Worm (Caenorhabditis elegans) whole organism, young adult: ENCODE data around the gene srg-69.

Source experiments
- B0019.2 ChIP-seq: fragments of 200-800 bp; sonication (Bioruptor generic); conservative IDR thresholded peaks from 2 replicates; pipeline ENCODE4 v1.3.6; 2022; ENCODE audit warnings: missing genetic modification reagents, missing genetic modification characterization, missing compliant biosample characterization
- C06A6.2 ChIP-seq: fragments of 200-800 bp; sonication (Bioruptor generic); conservative IDR thresholded peaks from 2 replicates; pipeline ENCODE4 v1.3.6; 2022; ENCODE audit warnings: missing genetic modification characterization, missing compliant biosample characterization
- F57A8.1 ChIP-seq: fragments of 200-800 bp; sonication (Bioruptor generic); optimal IDR thresholded peaks from 2 replicates; lab custom pipeline; 2018; ENCODE audit warnings: mild to moderate bottlenecking, missing genetic modification characterization, moderate library complexity, missing compliant biosample characterization
- T26A5.8 ChIP-seq: sonication (generic microtip); optimal IDR thresholded peaks from 2 replicates; lab custom pipeline; 2016; ENCODE audit warnings: missing genetic modification characterization, missing compliant biosample characterization
- ZK185.1 ChIP-seq: sonication (generic microtip); optimal IDR thresholded peaks from 2 replicates; lab custom pipeline; 2016; ENCODE audit warnings: mild to moderate bottlenecking, missing genetic modification characterization, missing compliant biosample characterization; ENCODE audit not compliant: poor library complexity, severe bottlenecking
- ama-1 ChIP-seq, 3 experiments: fragments of 150-350 bp in 1 of 3; sonication (generic microtip) in 2 of 3; optimal IDR thresholded peaks; 2 replicates each; lab custom pipeline; 2014 to 2018; ENCODE audit warnings: missing biosample characterization in 2 of 3, missing genetic modification characterization in 2 of 3, missing genetic modification reagents in 2 of 3
- attf-3 ChIP-seq: fragments of 200-800 bp; sonication (Bioruptor generic); conservative IDR thresholded peaks from 2 replicates; pipeline ENCODE4 v1.3.6; 2022; ENCODE audit warnings: missing genetic modification reagents, missing genetic modification characterization, missing compliant biosample characterization
- attf-5 ChIP-seq: fragments of 200-800 bp; sonication (Bioruptor generic); optimal IDR thresholded peaks from 2 replicates; lab custom pipeline; 2018; ENCODE audit warnings: mild to moderate bottlenecking, missing genetic modification characterization, missing compliant biosample characterization
- attf-6 ChIP-seq: fragments of 200-800 bp; sonication (Bioruptor generic); IDR thresholded peaks from 2 replicates; pipeline ENCODE4 v1.3.6; 2022; ENCODE audit warnings: missing genetic modification reagents, missing genetic modification characterization, missing compliant biosample characterization
- bed-1 ChIP-seq: fragments of 200-800 bp; sonication (Bioruptor generic); IDR thresholded peaks from 2 replicates; pipeline ENCODE4 v1.3.6; 2022; ENCODE audit warnings: missing genetic modification reagents, missing genetic modification characterization, missing compliant biosample characterization
- ceh-100 ChIP-seq: fragments of 200-800 bp; sonication (Bioruptor generic); IDR thresholded peaks from 2 replicates; pipeline ENCODE4 v1.3.6; 2022; ENCODE audit warnings: missing genetic modification reagents, missing genetic modification characterization, missing compliant biosample characterization
- ceh-27 ChIP-seq: fragments of 200-800 bp; sonication (Bioruptor generic); optimal IDR thresholded peaks from 2 replicates; lab custom pipeline; 2018; ENCODE audit warnings: mild to moderate bottlenecking, missing genetic modification characterization, moderate library complexity, missing compliant biosample characterization
- ceh-79 ChIP-seq: sonication (generic microtip); optimal IDR thresholded peaks from 2 replicates; lab custom pipeline; 2017; ENCODE audit warnings: mild to moderate bottlenecking, missing genetic modification characterization, missing compliant biosample characterization
- ceh-91 ChIP-seq: fragments of 200-800 bp; sonication (Bioruptor generic); IDR thresholded peaks from 2 replicates; pipeline ENCODE4 v1.3.6; 2022; ENCODE audit warnings: missing genetic modification reagents, missing genetic modification characterization, missing compliant biosample characterization
- die-1 ChIP-seq: sonication (generic microtip); optimal IDR thresholded peaks from 2 replicates; lab custom pipeline; 2016; ENCODE audit warnings: missing genotype, mild to moderate bottlenecking, missing genetic modification characterization, missing compliant biosample characterization
- dpl-1 ChIP-seq: fragments of 150-350 bp; optimal IDR thresholded peaks from 2 replicates; lab custom pipeline; 2014; ENCODE audit warnings: missing biosample characterization, missing genetic modification reagents, missing genetic modification characterization
- efl-1 ChIP-seq: fragments of 150-350 bp; optimal IDR thresholded peaks from 2 replicates; lab custom pipeline; 2014; ENCODE audit warnings: missing biosample characterization, missing genetic modification reagents, missing genetic modification characterization
- ekl-4 ChIP-seq: fragments of 200-800 bp; sonication (Bioruptor generic); IDR thresholded peaks from 2 replicates; pipeline ENCODE4 v1.3.6; 2022; ENCODE audit warnings: missing genetic modification reagents, missing genetic modification characterization, missing compliant biosample characterization
- hmg-1.2 ChIP-seq: fragments of 200-800 bp; sonication (Bioruptor generic); IDR thresholded peaks from 2 replicates; pipeline ENCODE4 v1.3.6; 2022; ENCODE audit warnings: missing genetic modification reagents, missing genetic modification characterization, missing compliant biosample characterization
- hmg-20 ChIP-seq: fragments of 200-800 bp; sonication (Bioruptor generic); IDR thresholded peaks from 2 replicates; pipeline ENCODE4 v1.3.6; 2022; ENCODE audit warnings: missing genetic modification reagents, missing genetic modification characterization, missing compliant biosample characterization
- let-526 ChIP-seq: fragments of 200-800 bp; sonication (Bioruptor generic); IDR thresholded peaks from 2 replicates; pipeline ENCODE4 v1.3.6; 2022; ENCODE audit warnings: missing genetic modification reagents, missing genetic modification characterization, missing compliant biosample characterization
- let-607 ChIP-seq, 2 experiments: fragments of 200-800 bp in 1 of 2; sonication (Bioruptor generic) in 1 of 2; sonication (generic microtip) in 1 of 2; optimal IDR thresholded peaks; 2 replicates each; lab custom pipeline; 2016 to 2018; ENCODE audit warnings: mild to moderate bottlenecking in 2 of 2, missing compliant biosample characterization in 2 of 2, missing genetic modification characterization in 2 of 2, moderate library complexity in 2 of 2, missing genotype in 1 of 2
- lin-35 ChIP-seq, 3 experiments: fragments of 150-350 bp in 2 of 3; sonication (generic microtip) in 1 of 3; optimal IDR thresholded peaks; 2 replicates each; lab custom pipeline; 2014 to 2018; ENCODE audit warnings: missing biosample characterization in 3 of 3, missing genetic modification characterization in 3 of 3, missing genetic modification reagents in 3 of 3
- lin-54 ChIP-seq: fragments of 200-800 bp; sonication (Bioruptor generic); optimal IDR thresholded peaks from 2 replicates; lab custom pipeline; 2018; ENCODE audit warnings: mild to moderate bottlenecking, missing genetic modification characterization, missing compliant biosample characterization
- lsl-1 ChIP-seq: fragments of 200-800 bp; sonication (Bioruptor generic); optimal IDR thresholded peaks from 2 replicates; lab custom pipeline; 2018; ENCODE audit warnings: mild to moderate bottlenecking, missing genetic modification characterization, moderate library complexity, missing compliant biosample characterization
- madf-3 ChIP-seq: fragments of 200-800 bp; sonication (Bioruptor generic); IDR thresholded peaks from 2 replicates; pipeline ENCODE4 v1.3.6; 2022; ENCODE audit warnings: missing genetic modification reagents, missing genetic modification characterization, missing compliant biosample characterization
- madf-6 ChIP-seq: fragments of 200-800 bp; sonication (Bioruptor generic); IDR thresholded peaks from 2 replicates; pipeline ENCODE4 v1.3.6; 2022; ENCODE audit warnings: missing genetic modification reagents, missing genetic modification characterization, missing compliant biosample characterization
- madf-8 ChIP-seq: fragments of 200-800 bp; sonication (Bioruptor generic); conservative IDR thresholded peaks from 2 replicates; pipeline ENCODE4 v1.3.6; 2022; ENCODE audit warnings: missing genetic modification reagents, missing genetic modification characterization, missing compliant biosample characterization
- mcd-1 ChIP-seq: fragments of 200-800 bp; sonication (Bioruptor generic); IDR thresholded peaks from 2 replicates; pipeline ENCODE4 v1.3.6; 2022; ENCODE audit warnings: missing genetic modification reagents, missing genetic modification characterization, missing compliant biosample characterization
- mel-28 ChIP-seq: sonication (generic microtip); optimal IDR thresholded peaks from 2 replicates; lab custom pipeline; 2016; ENCODE audit warnings: borderline replicate concordance, mild to moderate bottlenecking, missing genetic modification characterization, missing compliant biosample characterization
- nfya-2 ChIP-seq: fragments of 200-800 bp; sonication (Bioruptor generic); IDR thresholded peaks from 2 replicates; pipeline ENCODE4 v1.3.6; 2022; ENCODE audit warnings: missing genetic modification reagents, missing genetic modification characterization, missing compliant biosample characterization
- nfyb-1 ChIP-seq: fragments of 200-800 bp; sonication (Bioruptor generic); IDR thresholded peaks from 2 replicates; pipeline ENCODE4 v1.3.6; 2022; ENCODE audit warnings: missing genetic modification reagents, missing genetic modification characterization, missing compliant biosample characterization
- nhr-27 ChIP-seq: fragments of 200-800 bp; sonication (Bioruptor generic); optimal IDR thresholded peaks from 2 replicates; lab custom pipeline; 2018; ENCODE audit warnings: mild to moderate bottlenecking, missing genetic modification characterization, moderate library complexity, missing compliant biosample characterization
- nhr-80 ChIP-seq: sonication (generic microtip); optimal IDR thresholded peaks from 2 replicates; lab custom pipeline; 2016; ENCODE audit warnings: missing genetic modification characterization, missing compliant biosample characterization
- pha-4 ChIP-seq: fragments of 150-350 bp; sonication (generic microtip); optimal IDR thresholded peaks from 2 replicates; lab custom pipeline; 2014; ENCODE audit warnings: missing biosample characterization, missing genetic modification reagents, missing genetic modification characterization
- rcor-1 ChIP-seq: fragments of 200-800 bp; sonication (Bioruptor generic); IDR thresholded peaks from 2 replicates; pipeline ENCODE4 v1.3.6; 2022; ENCODE audit warnings: missing genetic modification reagents, missing genetic modification characterization, missing compliant biosample characterization
- repo-1 ChIP-seq: sonication (generic microtip); optimal IDR thresholded peaks from 2 replicates; lab custom pipeline; 2017; ENCODE audit warnings: mild to moderate bottlenecking, missing genetic modification characterization, missing compliant biosample characterization
- sdz-38 ChIP-seq: sonication (generic microtip); optimal IDR thresholded peaks from 2 replicates; lab custom pipeline; 2016; ENCODE audit warnings: missing genotype, missing genetic modification characterization, missing compliant biosample characterization
- snpc-1.3 ChIP-seq: sonication (generic microtip); optimal IDR thresholded peaks from 2 replicates; lab custom pipeline; 2017; ENCODE audit warnings: missing genetic modification characterization, mild to moderate bottlenecking, missing compliant biosample characterization, antibody characterized with exemption, moderate library complexity, missing genotype, missing genetic modification reagents; ENCODE audit not compliant: insufficient read depth
- snpc-3.4 ChIP-seq: sonication (generic microtip); optimal IDR thresholded peaks from 2 replicates; lab custom pipeline; 2017; ENCODE audit warnings: missing genetic modification characterization, mild to moderate bottlenecking, missing compliant biosample characterization, antibody characterized with exemption, moderate library complexity, missing genotype, missing genetic modification reagents
- snpc-4 ChIP-seq, 5 experiments: fragments of 150-350 bp in 1 of 5; sonication (generic microtip) in 4 of 5; optimal IDR thresholded peaks; 2 replicates each; lab custom pipeline; 2014 to 2018; ENCODE audit warnings: missing genetic modification characterization in 5 of 5, missing biosample characterization in 3 of 5, antibody characterized with exemption in 2 of 5, mild to moderate bottlenecking in 2 of 5, missing compliant biosample characterization in 2 of 5, missing genotype in 2 of 5, moderate library complexity in 2 of 5, missing genetic modification reagents in 1 of 5
- tbp1 ChIP-seq: fragments of 200-800 bp; sonication (Bioruptor generic); optimal IDR thresholded peaks from 2 replicates; lab custom pipeline; 2018; ENCODE audit warnings: mild to moderate bottlenecking, missing genetic modification characterization, missing compliant biosample characterization
- xnd-1 ChIP-seq: sonication (generic microtip); optimal IDR thresholded peaks from 2 replicates; lab custom pipeline; 2016; ENCODE audit warnings: missing genotype, missing genetic modification reagents, missing genetic modification characterization, missing compliant biosample characterization
- ztf-18 ChIP-seq: sonication (generic microtip); optimal IDR thresholded peaks from 2 replicates; lab custom pipeline; 2016; ENCODE audit warnings: missing genotype, mild to moderate bottlenecking, missing genetic modification characterization, missing compliant biosample characterization
- ztf-22 ChIP-seq: fragments of 200-800 bp; sonication (Bioruptor generic); optimal IDR thresholded peaks from 2 replicates; lab custom pipeline; 2018; ENCODE audit warnings: mild to moderate bottlenecking, missing genetic modification characterization, moderate library complexity, missing compliant biosample characterization
- ztf-26 ChIP-seq: sonication (generic microtip); optimal IDR thresholded peaks from 2 replicates; lab custom pipeline; 2017; ENCODE audit warnings: missing genetic modification characterization, missing compliant biosample characterization

The srg-69 gene

DNA sequence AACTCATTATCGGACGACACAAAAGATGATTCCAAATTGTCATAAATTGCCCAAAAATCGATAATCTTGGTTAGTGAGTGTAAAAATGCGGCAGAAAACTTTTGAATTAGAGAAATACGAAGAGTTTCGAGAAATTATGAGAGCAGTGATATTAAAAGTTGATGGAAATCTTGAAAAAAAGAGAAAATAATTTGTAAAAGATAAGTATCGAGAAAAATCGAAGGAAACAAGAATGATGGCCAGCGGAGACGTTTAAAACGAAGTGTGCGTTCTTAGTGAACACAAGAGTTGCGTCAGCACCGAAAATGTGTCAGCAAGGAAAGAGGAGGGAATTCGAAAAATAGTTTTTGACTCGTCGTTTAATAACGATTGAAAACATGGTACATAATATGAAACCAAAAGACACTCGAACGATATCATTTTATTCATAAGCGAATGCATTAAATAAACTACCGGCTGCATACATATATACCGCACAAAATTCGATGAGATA, 34.4 kb downstream of the srg-69 start, which contains the start of gene ndx-6 (continued):
- TF ChIP-seq F57A8.1 (GFP tag; lab: Kevin White, UChicago) (peak; percentile 14), snpc-4 (GFP tag; optimal IDR thresholded peaks at IDR 0.05; lab: Kevin White, UChicago) (no peak), snpc-4 (tag; optimal IDR thresholded peaks at IDR 0.05; lab: Kevin White, UChicago) (peak in 3 of 4 experiments; percentile 49 to 64 (median 54)), C06A6.2 (GFP tag; lab: Robert Waterston, UW) (0 out of 2 replicates have a peak, but pooled peaks have one; percentile 54), pha-4 (peak; percentile 50), ceh-91 (GFP tag; lab: Robert Waterston, UW) (0 out of 2 replicates have a peak, but pooled peaks have one; percentile 33), ztf-26 (tag; lab: Kevin White, UChicago) (peak; percentile 9), nfyb-1 (peak; percentile 77; the same call in 1 of the 2 replicates), lin-35 (GFP tag; optimal IDR thresholded peaks at IDR 0.05; lab: Kevin White, UChicago) (peak; percentile 63 to 96 (median 83)), lin-54 (GFP tag; lab: Kevin White, UChicago) (peak; percentile 98), ceh-100 (GFP tag; lab: Robert Waterston, UW) (peak; percentile 60; the same call in 1 of the 2 replicates), efl-1 (peak; percentile 85), hmg-20 (GFP tag; lab: Robert Waterston, UW) (0 out of 2 replicates have a peak, but pooled peaks have one; percentile 13), let-607 (tag; optimal IDR thresholded peaks at IDR 0.05; lab: Kevin White, UChicago) (peak in 1 of 2 experiments; percentile 52), B0019.2 (no peak), ztf-18 (tag; lab: Kevin White, UChicago) (peak; percentile 95), dpl-1 (GFP tag; lab: Kevin White, UChicago) (peak; percentile 92), snpc-1.3 (tag; lab: Kevin White, UChicago) (peak; percentile 5), die-1 (tag; lab: Kevin White, UChicago) (no peak), snpc-3.4 (tag; lab: Kevin White, UChicago) (peak; percentile 40), lsl-1 (GFP tag; lab: Kevin White, UChicago) (peak; percentile 46), attf-5 (GFP tag; lab: Kevin White, UChicago) (peak; percentile 77), madf-6 (GFP tag; lab: Robert Waterston, UW) (peak; percentile 73), tbp1 (GFP tag; lab: Kevin White, UChicago) (peak; percentile 56), sdz-38 (no peak), ceh-79 (no peak), bed-1 (GFP tag; lab: Robert Waterston, UW) (no peak), xnd-1 (tag; lab: Kevin White, UChicago) (peak; percentile 26), madf-3 (GFP tag; lab: Robert Waterston, UW) (peak; percentile 75; the same call in 1 of the 2 replicates), nhr-27 (tag; lab: Kevin White, UChicago) (no peak), repo-1 (peak; percentile 58), ama-1 (optimal IDR thresholded peaks at IDR 0.05; lab: Kevin White, UChicago) (no peak), ama-1 (GFP tag; optimal IDR thresholded peaks at IDR 0.05; lab: Kevin White, UChicago) (no peak), ztf-22 (GFP tag; lab: Kevin White, UChicago) (no peak), attf-6 (GFP tag; lab: Robert Waterston, UW) (peak; percentile 38; the same call in 1 of the 2 replicates), rcor-1 (peak; percentile 79), mel-28 (tag; lab: Kevin White, UChicago) (no peak), attf-3 (GFP tag; lab: Robert Waterston, UW) (0 out of 2 replicates have a peak, but pooled peaks have one; percentile 33), ZK185.1 (tag; lab: Kevin White, UChicago) (peak; percentile 74), let-526 (no peak), madf-8 (GFP tag; lab: Robert Waterston, UW) (no peak), ekl-4 (GFP tag; lab: Robert Waterston, UW) (0 out of 2 replicates have a peak, but pooled peaks have one; percentile 64), nfya-2 (GFP tag; lab: Robert Waterston, UW) (no peak), hmg-1.2 (GFP tag; lab: Robert Waterston, UW) (peak; percentile 43; the same call in 1 of the 2 replicates), nhr-80 (peak; percentile 40), mcd-1 (GFP tag; lab: Robert Waterston, UW) (peak; percentile 79), T26A5.8 (tag; lab: Kevin White, UChicago) (no peak), ceh-27 (GFP tag; lab: Kevin White, UChicago) (peak; percentile 46)
